Worm (Caenorhabditis elegans) whole organism, L1 larva: ENCODE results near the gene clec-228.

Source experiments
- C16A3.4 ChIP-seq: fragments of 150-350 bp; optimal IDR thresholded peaks from 2 replicates; lab custom pipeline; 2014; ENCODE audit warnings: missing biosample characterization, missing genetic modification characterization
- C34B4.2 ChIP-seq: sonication (generic microtip); optimal IDR thresholded peaks from 2 replicates; lab custom pipeline; 2017; ENCODE audit warnings: mild to moderate bottlenecking, missing genetic modification characterization, missing compliant biosample characterization
- aly-2 ChIP-seq: fragments of 150-350 bp; optimal IDR thresholded peaks from 2 replicates; lab custom pipeline; 2014; ENCODE audit warnings: missing biosample characterization, missing genetic modification characterization
- ceh-63 ChIP-seq: fragments of 200-800 bp; sonication (Bioruptor generic); optimal IDR thresholded peaks from 2 replicates; lab custom pipeline; 2018; ENCODE audit warnings: mild to moderate bottlenecking, missing genetic modification characterization, missing compliant biosample characterization
- ceh-8 ChIP-seq: fragments of 200-800 bp; sonication (Bioruptor generic); optimal IDR thresholded peaks from 2 replicates; lab custom pipeline; 2018; ENCODE audit warnings: mild to moderate bottlenecking, missing genetic modification characterization, moderate library complexity, missing compliant biosample characterization
- ceh-88 ChIP-seq: fragments of 200-800 bp; sonication (Bioruptor generic); IDR thresholded peaks from 2 replicates; pipeline ENCODE4 v1.3.6; 2022; ENCODE audit warnings: missing genetic modification characterization, missing compliant biosample characterization
- efl-1 ChIP-seq, 4 experiments: fragments of 150-350 bp; optimal IDR thresholded peaks in 3 of 4; peaks in 1 of 4; 1 replicate in 1 of 4; 2 replicates in 3 of 4; lab custom pipeline; 2014; ENCODE audit warnings: missing biosample characterization in 2 of 4, missing genetic modification characterization in 2 of 4, missing genetic modification reagents in 2 of 4
- egl-13 ChIP-seq: sonication (generic microtip); optimal IDR thresholded peaks from 2 replicates; lab custom pipeline; 2016; ENCODE audit warnings: missing genotype, missing genetic modification reagents, missing genetic modification characterization, missing compliant biosample characterization
- egl-27 ChIP-seq, 2 experiments: fragments of 150-350 bp in 1 of 2; sonication (generic microtip); optimal IDR thresholded peaks; 3 replicates each; lab custom pipeline; 2017 to 2018; ENCODE audit warnings: missing biosample characterization in 2 of 2, missing genetic modification characterization in 2 of 2, missing genetic modification reagents in 2 of 2
- elt-2 ChIP-seq: sonication (generic microtip); optimal IDR thresholded peaks from 2 replicates; lab custom pipeline; 2016; ENCODE audit warnings: missing genetic modification characterization, mild to moderate bottlenecking, inconsistent platforms, missing compliant biosample characterization, missing genetic modification reagents
- elt-3 ChIP-seq, 6 experiments: fragments of 150-350 bp in 1 of 6; sonication (generic microtip); optimal IDR thresholded peaks; 2 replicates each; lab custom pipeline; 2017 to 2018; ENCODE audit warnings: missing biosample characterization in 6 of 6, missing genetic modification characterization in 6 of 6, inconsistent platforms in 1 of 6
- ets-5 ChIP-seq: fragments of 200-800 bp; sonication (Bioruptor generic); IDR thresholded peaks from 2 replicates; pipeline ENCODE4 v1.3.6; 2022; ENCODE audit warnings: missing genetic modification characterization, missing compliant biosample characterization
- fkh-10 ChIP-seq: sonication (generic microtip); optimal IDR thresholded peaks from 2 replicates; lab custom pipeline; 2017; ENCODE audit warnings: missing biosample characterization, missing genetic modification reagents, missing genetic modification characterization
- fos-1 ChIP-seq: fragments of 150-350 bp; optimal IDR thresholded peaks from 2 replicates; lab custom pipeline; 2014; ENCODE audit warnings: missing biosample characterization, missing genetic modification characterization
- hlh-17 ChIP-seq: fragments of 200-800 bp; sonication (Bioruptor generic); optimal IDR thresholded peaks from 2 replicates; lab custom pipeline; 2018; ENCODE audit warnings: missing genetic modification characterization, mild to moderate bottlenecking, missing compliant biosample characterization, moderate library complexity, borderline replicate concordance
- hlh-4 ChIP-seq: sonication (generic microtip); optimal IDR thresholded peaks from 2 replicates; lab custom pipeline; 2016; ENCODE audit warnings: mild to moderate bottlenecking, missing genetic modification characterization, missing compliant biosample characterization
- irx-1 ChIP-seq: sonication (generic microtip); optimal IDR thresholded peaks from 2 replicates; lab custom pipeline; 2016; ENCODE audit warnings: missing genetic modification characterization, missing compliant biosample characterization
- jun-1 ChIP-seq: fragments of 150-350 bp; optimal IDR thresholded peaks from 2 replicates; lab custom pipeline; 2014; ENCODE audit warnings: missing biosample characterization, missing genetic modification reagents, missing genetic modification characterization
- lin-35 ChIP-seq, 2 experiments: fragments of 150-350 bp; optimal IDR thresholded peaks; 2 replicates each; lab custom pipeline; 2014; ENCODE audit warnings: missing biosample characterization in 2 of 2, missing genetic modification characterization in 2 of 2, missing genetic modification reagents in 2 of 2
- lir-3 ChIP-seq: sonication (generic microtip); optimal IDR thresholded peaks from 2 replicates; lab custom pipeline; 2016; ENCODE audit warnings: mild to moderate bottlenecking, missing genetic modification characterization, moderate library complexity, missing compliant biosample characterization; ENCODE audit not compliant: poor library complexity
- mef-2 ChIP-seq: fragments of 150-350 bp; optimal IDR thresholded peaks from 2 replicates; lab custom pipeline; 2014; ENCODE audit warnings: missing biosample characterization, missing genetic modification characterization
- nhr-20 ChIP-seq: sonication (generic microtip); optimal IDR thresholded peaks from 2 replicates; lab custom pipeline; 2016; ENCODE audit warnings: mild to moderate bottlenecking, missing genetic modification characterization, missing compliant biosample characterization
- nhr-47 ChIP-seq: sonication (generic microtip); optimal IDR thresholded peaks from 2 replicates; lab custom pipeline; 2016; ENCODE audit warnings: mild to moderate bottlenecking, missing genetic modification characterization, moderate library complexity, missing compliant biosample characterization
- nhr-71 ChIP-seq: sonication (generic microtip); optimal IDR thresholded peaks from 2 replicates; lab custom pipeline; 2016; ENCODE audit warnings: mild to moderate bottlenecking, missing genetic modification characterization, moderate library complexity, missing compliant biosample characterization
- nhr-90 ChIP-seq: sonication (generic microtip); optimal IDR thresholded peaks from 2 replicates; lab custom pipeline; 2016; ENCODE audit warnings: mild to moderate bottlenecking, missing genetic modification characterization, missing compliant biosample characterization; ENCODE audit not compliant: poor library complexity
- pag-3 ChIP-seq: sonication (generic microtip); optimal IDR thresholded peaks from 2 replicates; lab custom pipeline; 2017; ENCODE audit warnings: missing genetic modification characterization, mild to moderate bottlenecking, missing compliant biosample characterization, antibody characterized with exemption, borderline replicate concordance; ENCODE audit not compliant: insufficient read depth
- pax-3 ChIP-seq: fragments of 200-800 bp; sonication (Bioruptor generic); optimal IDR thresholded peaks from 2 replicates; lab custom pipeline; 2018; ENCODE audit warnings: mild to moderate bottlenecking, missing genetic modification characterization, moderate library complexity, missing compliant biosample characterization
- pqm-1 ChIP-seq: sonication (generic microtip); optimal IDR thresholded peaks from 3 replicates; lab custom pipeline; 2017; ENCODE audit warnings: missing biosample characterization, missing genetic modification characterization
- sptf-1 ChIP-seq: fragments of 150-350 bp; optimal IDR thresholded peaks from 2 replicates; lab custom pipeline; 2014; ENCODE audit warnings: missing biosample characterization, missing genetic modification characterization
- swsn-7 ChIP-seq: sonication (generic microtip); optimal IDR thresholded peaks from 2 replicates; lab custom pipeline; 2016; ENCODE audit warnings: missing genetic modification characterization, missing compliant biosample characterization
- tbx-2 ChIP-seq: sonication (generic microtip); optimal IDR thresholded peaks from 2 replicates; lab custom pipeline; 2016; ENCODE audit warnings: missing genetic modification characterization, missing compliant biosample characterization
- unc-86 ChIP-seq: sonication (generic microtip); optimal IDR thresholded peaks from 2 replicates; lab custom pipeline; 2016; ENCODE audit warnings: missing genetic modification characterization, missing compliant biosample characterization
- xbp-1 ChIP-seq: sonication (generic microtip); optimal IDR thresholded peaks from 2 replicates; lab custom pipeline; 2016; ENCODE audit warnings: missing genetic modification characterization, missing compliant biosample characterization
- zip-4 ChIP-seq: fragments of 200-800 bp; sonication (Bioruptor generic); optimal IDR thresholded peaks from 2 replicates; lab custom pipeline; 2018; ENCODE audit warnings: mild to moderate bottlenecking, missing genetic modification characterization, moderate library complexity, missing compliant biosample characterization
- ztf-4 ChIP-seq: fragments of 150-350 bp; optimal IDR thresholded peaks from 2 replicates; lab custom pipeline; 2014; ENCODE audit warnings: missing biosample characterization, missing genetic modification characterization

Gene clec-228

DNA sequence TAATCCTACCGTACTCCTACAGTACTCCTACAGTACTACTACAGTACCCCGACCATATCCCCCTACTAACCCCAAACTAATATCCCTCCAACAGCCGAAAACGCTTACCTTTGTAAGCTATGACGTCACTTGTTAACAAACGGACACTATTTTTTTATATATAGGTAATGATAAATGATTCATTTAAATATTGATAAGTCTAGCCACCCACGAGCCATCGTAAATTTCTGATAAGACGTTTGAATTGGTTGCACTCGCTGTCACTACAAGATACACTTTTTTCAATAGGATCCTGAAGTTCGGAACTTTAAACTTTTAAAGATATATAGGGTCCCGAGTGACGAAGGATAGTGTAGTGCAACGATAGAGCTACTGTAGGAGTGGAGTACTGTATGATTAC lies 16.6 kb downstream of the clec-228 start, which contains the start of gene nhr-247:
Gene nhr-247 (plus strand): TSS at position 330 of the 400 bp plus-strand sequence.
- TF ChIP-seq elt-2 (tag; lab: Kevin White, UChicago) = peak; percentile 73

ce11 chrV:15318638-15319037 lies 20.6 kb downstream of the clec-228 start, which contains the start of gene nhr-291:
TSS of gene nhr-291 (plus strand) at chrV:15318961.
- TF ChIP-seq egl-13 (tag; lab: Kevin White, UChicago) (no peak), xbp-1 (no peak), pqm-1 (tag; lab: Kevin White, UChicago) (peak; percentile 55), efl-1 (optimal IDR thresholded peaks at IDR 0.05; lab: Kevin White, UChicago) (no peak), efl-1 (GFP tag; optimal IDR thresholded peaks at IDR 0.05 in 1 of 2; lab: Kevin White, UChicago) (peak in 1 of 2 experiments; percentile 14), hlh-17 (no peak), swsn-7 (tag; lab: Kevin White, UChicago) (no peak), pax-3 (tag; lab: Kevin White, UChicago) (peak; percentile 77), ztf-4 (no peak), nhr-20 (tag; lab: Kevin White, UChicago) (peak; percentile 38), tbx-2 (tag; lab: Kevin White, UChicago) (no peak), elt-2 (tag; lab: Kevin White, UChicago) (peak; percentile 99), C16A3.4 (no peak), elt-3 (tag; optimal IDR thresholded peaks at IDR 0.05; lab: Kevin White, UChicago) (no peak), zip-4 (GFP tag; lab: Kevin White, UChicago) (no peak), lin-35 (GFP tag; optimal IDR thresholded peaks at IDR 0.05; lab: Kevin White, UChicago) (peak in 1 of 2 experiments; percentile 45), nhr-71 (tag; lab: Kevin White, UChicago) (no peak), lir-3 (tag; lab: Kevin White, UChicago) (no peak), ceh-63 (GFP tag; lab: Kevin White, UChicago) (no peak), ceh-88 (no peak), aly-2 (tag; lab: Kevin White, UChicago) (no peak), egl-27 (tag; optimal IDR thresholded peaks at IDR 0.05; lab: Kevin White, UChicago) (no peak), fos-1 (tag; lab: Kevin White, UChicago) (no peak), irx-1 (tag; lab: Kevin White, UChicago) (no peak), sptf-1 (tag; lab: Kevin White, UChicago) (no peak), mef-2 (tag; lab: Kevin White, UChicago) (no peak), ceh-8 (GFP tag; lab: Kevin White, UChicago) (no peak), jun-1 (peak; percentile 65), ets-5 (GFP tag; lab: Robert Waterston, UW) (no peak), C34B4.2 (no peak), pag-3 (tag; lab: Kevin White, UChicago) (no peak), nhr-47 (no peak), hlh-4 (no peak)

ce11 chrV:15315827-15316527 lies 23.3 kb downstream of the clec-228 start, which contains the start of the genes srt-22 and nhr-246:
TSS of gene srt-22 (minus strand) at chrV:15315927.
TSS of gene nhr-246 (plus strand) at chrV:15316477.
- TF ChIP-seq elt-2 (tag; lab: Kevin White, UChicago) = peak; percentile 11
- TF ChIP-seq egl-13 (tag; lab: Kevin White, UChicago) = no peak

DNA sequence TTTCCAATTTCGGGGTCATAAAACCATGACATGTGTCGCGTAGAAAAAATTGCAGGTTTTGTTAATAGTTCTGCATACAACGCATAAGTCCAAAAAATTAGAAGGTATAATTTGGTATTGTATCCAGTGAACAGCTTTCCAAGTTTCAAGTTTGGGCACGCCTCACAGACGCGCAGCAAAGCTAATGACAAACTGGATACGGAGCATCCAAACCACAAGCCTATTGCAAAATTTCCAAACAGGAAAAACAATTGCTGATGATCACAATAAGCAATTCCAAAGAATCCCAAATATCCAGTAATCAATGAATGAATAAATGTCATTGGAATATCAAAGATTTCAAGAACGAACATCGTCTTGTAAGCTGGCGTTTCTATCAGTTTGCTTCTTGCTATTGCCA lies 25.7 kb downstream of the clec-228 start:
- TF ChIP-seq unc-86 (no peak), ceh-88 (no peak), fkh-10 (no peak), nhr-90 (no peak)
- TF ChIP-seq, all 84 proteins: peak for 0
